Worm (Caenorhabditis elegans) whole organism, L1 larva: Measurements from ENCODE around the gene atfs-1.

Source experiments
- C34B4.2 ChIP-seq: sonication (generic microtip); optimal IDR thresholded peaks from 2 replicates; lab custom pipeline; 2017; ENCODE audit warnings: mild to moderate bottlenecking, missing genetic modification characterization, missing compliant biosample characterization
- Y116A8C.19 ChIP-seq: sonication (generic microtip); optimal IDR thresholded peaks from 2 replicates; lab custom pipeline; 2016; ENCODE audit warnings: missing compliant biosample characterization, missing genetic modification characterization, borderline replicate concordance
- aha-1 ChIP-seq: fragments of 150-350 bp; optimal IDR thresholded peaks from 2 replicates; lab custom pipeline; 2014; ENCODE audit warnings: missing biosample characterization, missing genetic modification characterization
- alr-1 ChIP-seq: fragments of 200-800 bp; sonication (Bioruptor generic); optimal IDR thresholded peaks from 2 replicates; lab custom pipeline; 2018; ENCODE audit warnings: borderline replicate concordance, mild to moderate bottlenecking, missing genetic modification characterization, missing compliant biosample characterization
- ama-1 ChIP-seq: fragments of 150-350 bp; optimal IDR thresholded peaks from 2 replicates; lab custom pipeline; 2014
- blmp-1 ChIP-seq: fragments of 150-350 bp; optimal IDR thresholded peaks from 2 replicates; lab custom pipeline; 2014; ENCODE audit warnings: missing biosample characterization, missing genetic modification characterization
- ceh-82 ChIP-seq, 3 experiments: fragments of 150-350 bp in 1 of 3; sonication (generic microtip) in 2 of 3; optimal IDR thresholded peaks; 2 replicates each; lab custom pipeline; 2014 to 2017; ENCODE audit warnings: missing biosample characterization in 3 of 3, missing genetic modification characterization in 3 of 3
- ceh-88 ChIP-seq: fragments of 200-800 bp; sonication (Bioruptor generic); IDR thresholded peaks from 2 replicates; pipeline ENCODE4 v1.3.6; 2022; ENCODE audit warnings: missing genetic modification characterization, missing compliant biosample characterization
- ceh-90 ChIP-seq: sonication (generic microtip); optimal IDR thresholded peaks from 2 replicates; lab custom pipeline; 2016; ENCODE audit warnings: missing genetic modification characterization, missing compliant biosample characterization
- dsc-1 ChIP-seq: sonication (generic microtip); optimal IDR thresholded peaks from 2 replicates; lab custom pipeline; 2016; ENCODE audit warnings: mild to moderate bottlenecking, missing genetic modification characterization, missing compliant biosample characterization
- efl-1 ChIP-seq, 4 experiments: fragments of 150-350 bp; optimal IDR thresholded peaks in 3 of 4; peaks in 1 of 4; 1 replicate in 1 of 4; 2 replicates in 3 of 4; lab custom pipeline; 2014; ENCODE audit warnings: missing biosample characterization in 2 of 4, missing genetic modification characterization in 2 of 4, missing genetic modification reagents in 2 of 4
- efl-3 ChIP-seq: fragments of 200-800 bp; sonication (Bioruptor generic); optimal IDR thresholded peaks from 2 replicates; lab custom pipeline; 2018; ENCODE audit warnings: mild to moderate bottlenecking, missing genetic modification characterization, missing compliant biosample characterization
- elt-3 ChIP-seq, 6 experiments: fragments of 150-350 bp in 1 of 6; sonication (generic microtip); optimal IDR thresholded peaks; 2 replicates each; lab custom pipeline; 2017 to 2018; ENCODE audit warnings: missing biosample characterization in 6 of 6, missing genetic modification characterization in 6 of 6, inconsistent platforms in 1 of 6
- ets-5 ChIP-seq: fragments of 200-800 bp; sonication (Bioruptor generic); IDR thresholded peaks from 2 replicates; pipeline ENCODE4 v1.3.6; 2022; ENCODE audit warnings: missing genetic modification characterization, missing compliant biosample characterization
- fkh-4 ChIP-seq: sonication (generic microtip); optimal IDR thresholded peaks from 2 replicates; lab custom pipeline; 2016; ENCODE audit warnings: missing compliant biosample characterization, missing genetic modification characterization, borderline replicate concordance
- fkh-8 ChIP-seq: sonication (generic microtip); optimal IDR thresholded peaks from 2 replicates; lab custom pipeline; 2016; ENCODE audit warnings: mild to moderate bottlenecking, missing genetic modification characterization, missing compliant biosample characterization
- hlh-17 ChIP-seq: fragments of 200-800 bp; sonication (Bioruptor generic); optimal IDR thresholded peaks from 2 replicates; lab custom pipeline; 2018; ENCODE audit warnings: missing genetic modification characterization, mild to moderate bottlenecking, missing compliant biosample characterization, moderate library complexity, borderline replicate concordance
- hlh-4 ChIP-seq: sonication (generic microtip); optimal IDR thresholded peaks from 2 replicates; lab custom pipeline; 2016; ENCODE audit warnings: mild to moderate bottlenecking, missing genetic modification characterization, missing compliant biosample characterization
- hpl-2 ChIP-seq: fragments of 150-350 bp; optimal IDR thresholded peaks from 2 replicates; lab custom pipeline; 2014; ENCODE audit warnings: missing biosample characterization, missing genetic modification reagents, missing genetic modification characterization
- isw-1 ChIP-seq: fragments of 200-800 bp; sonication (Bioruptor generic); IDR thresholded peaks from 2 replicates; pipeline ENCODE4 v1.3.6; 2022; ENCODE audit warnings: missing genetic modification characterization, missing compliant biosample characterization
- lin-13 ChIP-seq: fragments of 150-350 bp; optimal IDR thresholded peaks from 2 replicates; lab custom pipeline; 2014; ENCODE audit warnings: missing biosample characterization, missing genetic modification reagents, missing genetic modification characterization
- lin-14 ChIP-seq: fragments of 200-800 bp; sonication (Bioruptor generic); optimal IDR thresholded peaks from 2 replicates; lab custom pipeline; 2018; ENCODE audit warnings: mild to moderate bottlenecking, missing genetic modification characterization, moderate library complexity, missing compliant biosample characterization
- lin-15B ChIP-seq: fragments of 150-350 bp; sonication (generic microtip); optimal IDR thresholded peaks from 3 replicates; lab custom pipeline; 2014; ENCODE audit warnings: missing biosample characterization, missing genetic modification characterization
- mab-9 ChIP-seq: fragments of 200-800 bp; sonication (Bioruptor generic); IDR thresholded peaks from 2 replicates; pipeline ENCODE4 v1.3.6; 2022; ENCODE audit warnings: missing genetic modification reagents, missing genetic modification characterization, missing compliant biosample characterization
- mdl-1 ChIP-seq, 2 experiments: fragments of 150-350 bp; optimal IDR thresholded peaks; 2 replicates each; lab custom pipeline; 2014 to 2017; ENCODE audit warnings: missing biosample characterization in 2 of 2, missing genetic modification characterization in 2 of 2, inconsistent platforms in 1 of 2
- mef-2 ChIP-seq: fragments of 150-350 bp; optimal IDR thresholded peaks from 2 replicates; lab custom pipeline; 2014; ENCODE audit warnings: missing biosample characterization, missing genetic modification characterization
- mep-1 ChIP-seq: fragments of 150-350 bp; optimal IDR thresholded peaks from 2 replicates; lab custom pipeline; 2014; ENCODE audit warnings: missing biosample characterization, missing genetic modification characterization
- nhr-12 ChIP-seq: sonication (generic microtip); optimal IDR thresholded peaks from 2 replicates; lab custom pipeline; 2017; ENCODE audit warnings: missing biosample characterization, missing genetic modification characterization
- nhr-19 ChIP-seq: fragments of 200-800 bp; sonication (Bioruptor generic); conservative IDR thresholded peaks from 2 replicates; pipeline ENCODE4 v1.3.6; 2022; ENCODE audit warnings: missing genetic modification characterization, missing compliant biosample characterization
- nhr-28 ChIP-seq: fragments of 150-350 bp; optimal IDR thresholded peaks from 2 replicates; lab custom pipeline; 2014; ENCODE audit warnings: missing biosample characterization, missing genetic modification characterization
- nhr-71 ChIP-seq: sonication (generic microtip); optimal IDR thresholded peaks from 2 replicates; lab custom pipeline; 2016; ENCODE audit warnings: mild to moderate bottlenecking, missing genetic modification characterization, moderate library complexity, missing compliant biosample characterization
- nhr-76 ChIP-seq: sonication (generic microtip); optimal IDR thresholded peaks from 2 replicates; lab custom pipeline; 2017; ENCODE audit warnings: missing biosample characterization, missing genetic modification characterization
- nhr-90 ChIP-seq: sonication (generic microtip); optimal IDR thresholded peaks from 2 replicates; lab custom pipeline; 2016; ENCODE audit warnings: mild to moderate bottlenecking, missing genetic modification characterization, missing compliant biosample characterization; ENCODE audit not compliant: poor library complexity
- pag-3 ChIP-seq: sonication (generic microtip); optimal IDR thresholded peaks from 2 replicates; lab custom pipeline; 2017; ENCODE audit warnings: missing genetic modification characterization, mild to moderate bottlenecking, missing compliant biosample characterization, antibody characterized with exemption, borderline replicate concordance; ENCODE audit not compliant: insufficient read depth
- rnt-1 ChIP-seq: sonication (generic microtip); optimal IDR thresholded peaks from 2 replicates; lab custom pipeline; 2016; ENCODE audit warnings: mild to moderate bottlenecking, missing genetic modification characterization, moderate library complexity, missing compliant biosample characterization
- skn-1 ChIP-seq: fragments of 150-350 bp; optimal IDR thresholded peaks from 2 replicates; lab custom pipeline; 2014; ENCODE audit warnings: missing biosample characterization, missing genetic modification characterization
- sox-4 ChIP-seq: sonication (generic microtip); optimal IDR thresholded peaks from 2 replicates; lab custom pipeline; 2016; ENCODE audit warnings: missing genetic modification characterization, missing compliant biosample characterization
- swsn-7 ChIP-seq: sonication (generic microtip); optimal IDR thresholded peaks from 2 replicates; lab custom pipeline; 2016; ENCODE audit warnings: missing genetic modification characterization, missing compliant biosample characterization
- unc-30 ChIP-seq: sonication (generic microtip); optimal IDR thresholded peaks from 2 replicates; lab custom pipeline; 2017; ENCODE audit warnings: missing biosample characterization, missing genetic modification characterization
- unc-62 ChIP-seq: fragments of 150-350 bp; optimal IDR thresholded peaks from 2 replicates; lab custom pipeline; 2014; ENCODE audit warnings: missing biosample characterization, missing genetic modification reagents, missing genetic modification characterization
- unc-86 ChIP-seq: sonication (generic microtip); optimal IDR thresholded peaks from 2 replicates; lab custom pipeline; 2016; ENCODE audit warnings: missing genetic modification characterization, missing compliant biosample characterization
- xbp-1 ChIP-seq: sonication (generic microtip); optimal IDR thresholded peaks from 2 replicates; lab custom pipeline; 2016; ENCODE audit warnings: missing genetic modification characterization, missing compliant biosample characterization
- zip-4 ChIP-seq: fragments of 200-800 bp; sonication (Bioruptor generic); optimal IDR thresholded peaks from 2 replicates; lab custom pipeline; 2018; ENCODE audit warnings: mild to moderate bottlenecking, missing genetic modification characterization, moderate library complexity, missing compliant biosample characterization
- ztf-11 ChIP-seq, 2 experiments: sonication (generic microtip); optimal IDR thresholded peaks; 2 replicates each; lab custom pipeline; 2016 to 2017; ENCODE audit warnings: missing genetic modification characterization in 2 of 2, missing biosample characterization in 1 of 2, missing compliant biosample characterization in 1 of 2

The atfs-1 gene

DNA sequence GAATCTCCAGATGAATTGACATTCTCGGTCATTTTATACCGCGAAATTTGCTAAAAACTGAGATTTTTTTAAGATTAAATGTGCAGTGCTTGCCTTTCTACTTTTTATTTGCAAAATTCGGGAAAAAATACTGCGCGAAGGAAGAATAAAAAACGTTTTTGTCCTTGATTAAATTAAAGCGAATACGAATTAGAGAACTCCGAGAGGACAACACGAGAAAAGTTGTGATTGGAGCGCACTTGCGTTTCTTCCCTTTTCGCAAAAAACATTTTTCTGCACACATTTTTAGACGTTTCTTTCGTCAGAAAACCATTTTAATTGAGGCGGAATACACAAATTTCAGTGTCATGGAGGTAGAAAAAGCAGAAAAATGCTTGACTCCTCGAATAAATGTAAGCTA lies 8.0 kb upstream of the atfs-1 start, which contains the start of the genes trm-1 and ints-2 (continued):
- peak in 1 of 2 experiments; percentile 28 for TF ChIP-seq mdl-1 (tag; optimal IDR thresholded peaks at IDR 0.05; lab: Kevin White, UChicago)
- TF ChIP-seq lin-15B, result peak; percentile 86
- peak; percentile 41 for TF ChIP-seq lin-13 (GFP tag; lab: Kevin White, UChicago)
- no peak for TF ChIP-seq C34B4.2 (tag; lab: Kevin White, UChicago)
- no peak for TF ChIP-seq mab-9
- peak; percentile 84 for TF ChIP-seq nhr-71 (tag; lab: Kevin White, UChicago)
- TF ChIP-seq elt-3 (tag; optimal IDR thresholded peaks at IDR 0.05; lab: Kevin White, UChicago), result peak in 1 of 6 experiments; percentile 5
- peak; percentile 48 for TF ChIP-seq fkh-8
- peak; percentile 41 for TF ChIP-seq unc-86 (tag; lab: Kevin White, UChicago)
- no peak for TF ChIP-seq nhr-28 (tag; lab: Kevin White, UChicago)
- no peak for TF ChIP-seq unc-30 (tag; lab: Kevin White, UChicago)
- no peak for TF ChIP-seq pag-3
- TF ChIP-seq hlh-17 (GFP tag; lab: Kevin White, UChicago), result no peak
- TF ChIP-seq skn-1 (tag; lab: Kevin White, UChicago), result no peak
- TF ChIP-seq ets-5, result no peak
- no peak for TF ChIP-seq efl-3 (GFP tag; lab: Kevin White, UChicago)
- TF ChIP-seq hlh-4 (tag; lab: Kevin White, UChicago), result no peak
- peak; percentile 57 for TF ChIP-seq nhr-90 (tag; lab: Kevin White, UChicago)
- TF ChIP-seq mef-2 (tag; lab: Kevin White, UChicago), result no peak
- peak in 1 of 2 experiments; percentile 55 for TF ChIP-seq ztf-11 (tag; optimal IDR thresholded peaks at IDR 0.05; lab: Kevin White, UChicago)
- peak; percentile 64 for TF ChIP-seq xbp-1 (tag; lab: Kevin White, UChicago)
- peak; percentile 89 for TF ChIP-seq rnt-1
- no peak for TF ChIP-seq ceh-88 (GFP tag; lab: Robert Waterston, UW)
- TF ChIP-seq ama-1, result no peak
- peak; percentile 44 for TF ChIP-seq zip-4
- TF ChIP-seq lin-14 (GFP tag; lab: Kevin White, UChicago), result peak; percentile 83
- peak; percentile 39 for TF ChIP-seq ceh-90 (tag; lab: Kevin White, UChicago)
- TF ChIP-seq mep-1 (tag; lab: Kevin White, UChicago), result peak; percentile 83
- TF ChIP-seq alr-1 (tag; lab: Kevin White, UChicago), result no peak
- no peak for TF ChIP-seq sox-4 (tag; lab: Kevin White, UChicago)
- no peak for TF ChIP-seq hpl-2 (GFP tag; lab: Kevin White, UChicago)
- peak; percentile 71 for TF ChIP-seq dsc-1 (tag; lab: Kevin White, UChicago)
- peak; percentile 71 for TF ChIP-seq swsn-7
- TF ChIP-seq unc-62 (GFP tag; lab: Kevin White, UChicago), result no peak
- peak; percentile 61 for TF ChIP-seq blmp-1 (tag; lab: Kevin White, UChicago)
- TF ChIP-seq Y116A8C.19, result no peak
- no peak for TF ChIP-seq nhr-76 (tag; lab: Kevin White, UChicago)
- no peak for TF ChIP-seq nhr-12
- TF ChIP-seq aha-1 (tag; lab: Kevin White, UChicago), result no peak

DNA sequence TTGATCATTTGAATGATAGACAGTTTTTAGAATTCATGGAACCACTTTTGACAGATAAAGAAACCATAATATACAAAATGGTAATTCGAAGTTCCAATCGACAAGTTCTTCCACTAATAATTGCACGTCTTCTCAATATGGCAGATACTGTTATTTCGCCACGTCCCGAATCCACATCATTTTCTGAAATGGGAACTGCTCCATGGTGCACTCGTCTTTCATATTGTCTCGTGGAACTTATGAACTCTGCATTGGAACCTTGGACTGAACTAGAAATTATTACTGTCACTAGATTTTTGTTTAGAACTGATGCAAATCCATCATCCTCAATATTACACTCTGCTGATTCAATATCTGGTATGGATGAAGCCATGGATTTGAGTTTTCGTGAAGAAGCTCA lies 6.4 kb upstream of the atfs-1 start:
- no peak for TF ChIP-seq isw-1 (GFP tag; lab: Robert Waterston, UW)
- TF ChIP-seq fkh-4 (tag; lab: Kevin White, UChicago), result no peak
- no peak for TF ChIP-seq efl-1 (optimal IDR thresholded peaks at IDR 0.05; lab: Kevin White, UChicago)
- TF ChIP-seq efl-1 (GFP tag; optimal IDR thresholded peaks at IDR 0.05 in 1 of 2; lab: Kevin White, UChicago), result no peak
- TF ChIP-seq ceh-82 (tag; optimal IDR thresholded peaks at IDR 0.05; lab: Kevin White, UChicago), result no peak
- no peak for TF ChIP-seq nhr-76 (tag; lab: Kevin White, UChicago)
- no peak for TF ChIP-seq nhr-19
